Worm (Caenorhabditis elegans) whole organism, early embryonic: ENCODE data around the gene C52B9.19.

Experiments
- F13C5.2 ChIP-seq: sonication (generic microtip); optimal IDR thresholded peaks from 2 replicates; lab custom pipeline; 2017; ENCODE audit warnings: mild to moderate bottlenecking, missing genetic modification characterization, inconsistent platforms, missing compliant biosample characterization
- ama-1 ChIP-seq: fragments of 150-350 bp; optimal IDR thresholded peaks from 2 replicates; lab custom pipeline; 2014
- ceh-13 ChIP-seq: fragments of 200-800 bp; sonication (Bioruptor generic); optimal IDR thresholded peaks from 2 replicates; lab custom pipeline; 2018; ENCODE audit warnings: mild to moderate bottlenecking, missing genetic modification characterization, missing compliant biosample characterization
- ceh-36 ChIP-seq: sonication (generic microtip); optimal IDR thresholded peaks from 2 replicates; lab custom pipeline; 2016; ENCODE audit warnings: missing genetic modification characterization, inconsistent platforms, missing compliant biosample characterization
- flt-1 ChIP-seq: fragments of 200-800 bp; sonication (Bioruptor generic); IDR thresholded peaks from 2 replicates; pipeline ENCODE4 v1.3.6; 2022; ENCODE audit warnings: missing genetic modification characterization, missing compliant biosample characterization
- hmbx-1 ChIP-seq: sonication (generic microtip); optimal IDR thresholded peaks from 2 replicates; lab custom pipeline; 2016; ENCODE audit warnings: mild to moderate bottlenecking, missing genetic modification characterization, missing compliant biosample characterization
- hmg-4 ChIP-seq: fragments of 200-800 bp; sonication (Bioruptor generic); optimal IDR thresholded peaks from 2 replicates; lab custom pipeline; 2018; ENCODE audit warnings: mild to moderate bottlenecking, missing genetic modification characterization, missing compliant biosample characterization
- pes-1 ChIP-seq: fragments of 200-800 bp; sonication (Bioruptor generic); IDR thresholded peaks from 2 replicates; pipeline ENCODE4 v1.3.6; 2022; ENCODE audit warnings: missing genetic modification reagents, missing genetic modification characterization, missing compliant biosample characterization
- scrt-1 ChIP-seq: fragments of 200-800 bp; sonication (Bioruptor generic); IDR thresholded peaks from 2 replicates; pipeline ENCODE4 v1.3.6; 2022; ENCODE audit warnings: missing genetic modification characterization, missing compliant biosample characterization
- sea-1 ChIP-seq: fragments of 200-800 bp; sonication (Bioruptor generic); conservative IDR thresholded peaks from 2 replicates; pipeline ENCODE4 v1.3.6; 2022; ENCODE audit warnings: missing genetic modification characterization, missing compliant biosample characterization
- tbx-37 ChIP-seq: fragments of 200-800 bp; sonication (Bioruptor generic); conservative IDR thresholded peaks from 2 replicates; pipeline ENCODE4 v1.3.6; 2022; ENCODE audit warnings: missing genetic modification reagents, missing genetic modification characterization, missing compliant biosample characterization

- TF ChIP-seq ama-1 (lab: Kevin White, UChicago), result no peak
- no peak for TF ChIP-seq hmbx-1 (tag; lab: Kevin White, UChicago)
- no peak for TF ChIP-seq pes-1 (GFP tag; lab: Robert Waterston, UW)
- TF ChIP-seq ceh-13 (GFP tag; lab: Kevin White, UChicago), result no peak
- no peak for TF ChIP-seq flt-1 (GFP tag; lab: Robert Waterston, UW)
- no peak for TF ChIP-seq ceh-36 (tag; lab: Kevin White, UChicago)
- TF ChIP-seq sea-1 (GFP tag; lab: Robert Waterston, UW), result no peak
- no peak for TF ChIP-seq tbx-37 (GFP tag; lab: Robert Waterston, UW)
- TF ChIP-seq F13C5.2 (tag; lab: Kevin White, UChicago), result no peak
- no peak for TF ChIP-seq hmg-4 (GFP tag; lab: Kevin White, UChicago)
- no peak for TF ChIP-seq scrt-1 (GFP tag; lab: Robert Waterston, UW)
These were observed 35.3 kb upstream of the C52B9.19 start, which contains the start of gene F48D6.4 for ce11 chrX:4246867-4247591.
